Fruit fly (Drosophila melanogaster): ENCODE measurements around the gene Vha26.
A peak's percentile ranks its signal among the peaks of the same experiment; 100 is the strongest.

Vha26 gene

DNA sequence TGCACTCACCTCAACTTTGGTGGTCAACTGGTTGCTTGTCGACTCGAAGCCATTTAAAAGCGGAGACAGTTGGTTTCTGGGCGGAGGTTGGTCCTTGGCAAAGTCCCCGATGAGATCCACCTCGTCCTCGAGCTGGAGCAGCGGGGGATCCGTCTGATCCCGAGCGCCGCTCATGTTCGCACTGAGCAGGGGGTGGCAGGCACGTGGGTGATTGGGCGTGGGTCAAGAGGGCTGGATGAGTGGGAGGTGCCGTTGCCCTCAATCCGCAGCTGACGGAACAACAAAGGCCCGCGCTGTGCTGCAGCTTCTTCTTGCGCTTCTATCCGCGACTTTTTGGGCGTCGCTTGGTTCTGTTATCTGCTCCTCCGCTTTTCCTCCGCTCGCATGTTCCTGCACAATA lies 28.6 kb upstream of the Vha26 start:
- TF ChIP-seq Snoo (tag; optimal IDR thresholded peaks at IDR 0.05) (no peak), rn (GFP tag; IDR thresholded peaks at IDR 0.05) (no peak), EcR (GFP tag; optimal IDR thresholded peaks at IDR 0.05) (no peak), CG15710 (tag; optimal IDR thresholded peaks at IDR 0.05) (no peak), CG10348 (GFP tag; IDR thresholded peaks at IDR 0.05) (no peak), CG8159 (tag; optimal IDR thresholded peaks at IDR 0.05) (no peak), CG8301 (tag; optimal IDR thresholded peaks at IDR 0.05) (no peak), Pif1B (GFP tag; optimal IDR thresholded peaks at IDR 0.05) (no peak), Ets98B (GFP tag; IDR thresholded peaks at IDR 0.05) (no peak), D1 (tag; optimal IDR thresholded peaks at IDR 0.05) (no peak), CG13204 (GFP tag; optimal IDR thresholded peaks at IDR 0.05) (no peak), CG32121 (GFP tag; IDR thresholded peaks at IDR 0.05) (no peak), gl (tag; optimal IDR thresholded peaks at IDR 0.05) (no peak)

DNA sequence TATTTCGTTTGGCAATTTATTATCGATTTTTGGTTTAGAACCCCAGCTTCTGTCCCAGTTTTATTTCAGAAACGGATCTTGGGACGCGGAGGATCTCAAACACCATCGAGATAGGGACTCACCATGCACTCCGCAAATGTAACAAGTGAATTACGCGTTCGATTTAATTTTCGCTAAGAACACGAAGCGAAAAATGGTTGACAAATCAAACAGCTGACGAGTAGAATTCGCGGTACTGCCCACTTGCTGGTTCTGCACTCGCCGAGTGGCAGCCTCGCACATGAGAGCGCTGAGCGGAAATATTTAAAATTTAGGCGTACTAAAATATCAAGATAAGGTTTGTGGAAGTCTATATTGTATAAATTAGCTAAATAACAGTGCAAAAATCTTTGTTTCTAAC lies 28.1 kb upstream of the Vha26 start, which contains the start of gene Pi4KIIalpha:
Gene Pi4KIIalpha (minus strand): TSS at position 233 of the 400 bp plus-strand sequence.
- TF ChIP-seq CG4496 (GFP tag; IDR thresholded peaks at IDR 0.05) = no peak
- TF ChIP-seq CG10348 (GFP tag; IDR thresholded peaks at IDR 0.05) = no peak
- no peak for TF ChIP-seq Ets98B (GFP tag; IDR thresholded peaks at IDR 0.05)
- no peak for TF ChIP-seq Pif1B (GFP tag; optimal IDR thresholded peaks at IDR 0.05)
- TF ChIP-seq D1 (tag; optimal IDR thresholded peaks at IDR 0.05) = no peak

DNA sequence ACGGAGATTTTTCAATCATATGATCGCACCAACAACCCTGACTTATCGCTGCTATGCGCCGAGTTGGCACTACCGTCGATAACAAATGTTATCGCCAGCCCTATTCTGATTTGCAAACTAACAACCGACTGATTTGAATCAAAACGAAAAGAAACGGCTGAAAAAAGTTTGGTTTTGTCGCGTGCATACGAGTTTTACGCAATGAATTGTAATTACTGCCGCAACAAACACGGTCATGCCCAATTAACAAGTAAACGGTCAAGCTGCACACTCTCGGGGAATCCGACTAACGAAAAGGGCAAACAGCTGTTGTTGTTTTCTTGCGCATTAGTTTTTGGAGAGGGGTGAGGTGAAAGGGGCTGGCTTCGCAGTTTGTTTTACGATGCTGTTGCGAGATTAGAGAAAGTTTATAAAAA lies 26.8 kb upstream of the Vha26 start, which contains the start of the genes CG14671 and CG12746:
Gene CG14671 (minus strand): TSS at position 41 of the 416 bp plus-strand sequence.
Gene CG12746 (plus strand): TSS at position 91 of the 416 bp plus-strand sequence.
- TF ChIP-seq CG4496 (GFP tag; IDR thresholded peaks at IDR 0.05) (no peak), EcR (GFP tag; optimal IDR thresholded peaks at IDR 0.05) (no peak), CG17806 (tag; optimal IDR thresholded peaks at IDR 0.05) (no peak), CG32121 (GFP tag; IDR thresholded peaks at IDR 0.05) (no peak), Pif1A (GFP tag; optimal IDR thresholded peaks at IDR 0.05) (no peak), gl (tag; optimal IDR thresholded peaks at IDR 0.05) (no peak), Ets98B (GFP tag; IDR thresholded peaks at IDR 0.05) (no peak), CG9948 (tag; optimal IDR thresholded peaks at IDR 0.05) (no peak), CG15710 (tag; optimal IDR thresholded peaks at IDR 0.05) (no peak), CG12605 (GFP tag; IDR thresholded peaks at IDR 0.05) (no peak), CG8301 (tag; optimal IDR thresholded peaks at IDR 0.05) (no peak), CG14655 (GFP tag; optimal IDR thresholded peaks at IDR 0.05) (no peak), D1 (tag; optimal IDR thresholded peaks at IDR 0.05) (no peak), fd96Ca (GFP tag; IDR thresholded peaks at IDR 0.05) (no peak), CG8159 (tag; optimal IDR thresholded peaks at IDR 0.05) (no peak), Pif1B (GFP tag; optimal IDR thresholded peaks at IDR 0.05) (no peak), CG34367 (tag; optimal IDR thresholded peaks at IDR 0.05) (no peak), CG13204 (GFP tag; optimal IDR thresholded peaks at IDR 0.05) (no peak), rn (GFP tag; IDR thresholded peaks at IDR 0.05) (no peak)

DNA sequence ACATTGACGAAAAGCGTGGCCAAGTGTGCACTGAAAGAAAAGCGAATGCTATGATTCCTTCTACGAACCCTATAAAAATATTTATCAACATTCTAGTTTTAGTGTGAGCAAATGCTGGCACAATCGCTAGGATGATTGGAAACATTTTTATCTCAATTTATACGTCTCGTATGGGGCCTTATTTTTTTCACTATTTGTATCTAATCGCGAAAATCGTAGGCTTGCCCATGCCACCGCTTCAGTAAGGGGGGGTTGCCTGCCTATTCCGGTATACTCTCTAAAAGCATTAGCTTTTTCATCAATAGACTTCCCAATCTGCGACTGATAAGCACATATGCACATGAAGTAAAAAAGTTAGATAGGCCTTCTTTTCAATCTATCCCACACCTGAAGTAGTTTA lies 25.9 kb upstream of the Vha26 start:
- TF ChIP-seq CG15710 (tag; optimal IDR thresholded peaks at IDR 0.05) (no peak), Snoo (tag; optimal IDR thresholded peaks at IDR 0.05) (peak; percentile 5), CG4496 (GFP tag; IDR thresholded peaks at IDR 0.05) (peak; percentile 94), CG13204 (GFP tag; optimal IDR thresholded peaks at IDR 0.05) (no peak), fd96Ca (GFP tag; IDR thresholded peaks at IDR 0.05) (peak; percentile 90), gl (tag; optimal IDR thresholded peaks at IDR 0.05) (no peak), Ets98B (GFP tag; IDR thresholded peaks at IDR 0.05) (peak; percentile 91), rn (GFP tag; IDR thresholded peaks at IDR 0.05) (peak; percentile 73), CG12605 (GFP tag; IDR thresholded peaks at IDR 0.05) (peak; percentile 72), CG32121 (GFP tag; IDR thresholded peaks at IDR 0.05) (peak; percentile 87), CG17806 (tag; optimal IDR thresholded peaks at IDR 0.05) (peak; percentile 45)

DNA sequence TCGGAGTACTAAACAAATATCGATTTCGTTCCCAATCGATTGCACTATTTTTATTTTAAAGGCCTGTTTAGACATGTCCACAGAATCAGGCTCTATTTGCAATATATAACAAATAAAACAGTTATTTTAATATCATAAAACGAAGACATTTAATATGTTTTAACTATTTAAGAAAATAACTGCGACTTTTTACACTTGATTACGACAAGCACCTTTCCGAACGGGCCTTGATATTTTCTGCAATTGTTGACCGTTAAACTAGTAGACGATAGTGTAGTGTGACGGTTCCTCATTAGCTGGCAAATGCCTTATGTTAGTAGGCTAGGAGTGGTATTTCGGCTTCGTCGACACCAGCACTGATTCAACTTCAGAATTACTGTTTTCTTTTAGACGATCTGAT lies 23.0 kb upstream of the Vha26 start, which contains the start of the genes CG2931 and Rheb:
Gene CG2931 (minus strand): TSS at position 26 of the 400 bp plus-strand sequence.
Gene Rheb (plus strand): TSS at position 332 of the 400 bp plus-strand sequence.
- TF ChIP-seq CG32121 (GFP tag; IDR thresholded peaks at IDR 0.05) (peak; percentile 60; the same call in 1 of the 2 replicates), CG4496 (GFP tag; IDR thresholded peaks at IDR 0.05) (peak; percentile 77), CG8301 (tag; optimal IDR thresholded peaks at IDR 0.05) (peak; percentile 32), gl (tag; optimal IDR thresholded peaks at IDR 0.05) (no peak), rn (GFP tag; IDR thresholded peaks at IDR 0.05) (peak; percentile 56), CG15710 (tag; optimal IDR thresholded peaks at IDR 0.05) (peak; percentile 29), Pif1B (GFP tag; optimal IDR thresholded peaks at IDR 0.05) (peak; percentile 25), CG9948 (tag; optimal IDR thresholded peaks at IDR 0.05) (peak; percentile 23), Snoo (tag; optimal IDR thresholded peaks at IDR 0.05) (peak; percentile 36), CG13204 (GFP tag; optimal IDR thresholded peaks at IDR 0.05) (no peak), CG12605 (GFP tag; IDR thresholded peaks at IDR 0.05) (no peak), fd96Ca (GFP tag; IDR thresholded peaks at IDR 0.05) (no peak; the same call in 2 of the 3 replicates), CG17806 (tag; optimal IDR thresholded peaks at IDR 0.05) (peak; percentile 43), D1 (tag; optimal IDR thresholded peaks at IDR 0.05) (no peak), Ets98B (GFP tag; IDR thresholded peaks at IDR 0.05) (peak; percentile 42; the same call in 1 of the 2 replicates), CG34367 (tag; optimal IDR thresholded peaks at IDR 0.05) (peak; percentile 24)

DNA sequence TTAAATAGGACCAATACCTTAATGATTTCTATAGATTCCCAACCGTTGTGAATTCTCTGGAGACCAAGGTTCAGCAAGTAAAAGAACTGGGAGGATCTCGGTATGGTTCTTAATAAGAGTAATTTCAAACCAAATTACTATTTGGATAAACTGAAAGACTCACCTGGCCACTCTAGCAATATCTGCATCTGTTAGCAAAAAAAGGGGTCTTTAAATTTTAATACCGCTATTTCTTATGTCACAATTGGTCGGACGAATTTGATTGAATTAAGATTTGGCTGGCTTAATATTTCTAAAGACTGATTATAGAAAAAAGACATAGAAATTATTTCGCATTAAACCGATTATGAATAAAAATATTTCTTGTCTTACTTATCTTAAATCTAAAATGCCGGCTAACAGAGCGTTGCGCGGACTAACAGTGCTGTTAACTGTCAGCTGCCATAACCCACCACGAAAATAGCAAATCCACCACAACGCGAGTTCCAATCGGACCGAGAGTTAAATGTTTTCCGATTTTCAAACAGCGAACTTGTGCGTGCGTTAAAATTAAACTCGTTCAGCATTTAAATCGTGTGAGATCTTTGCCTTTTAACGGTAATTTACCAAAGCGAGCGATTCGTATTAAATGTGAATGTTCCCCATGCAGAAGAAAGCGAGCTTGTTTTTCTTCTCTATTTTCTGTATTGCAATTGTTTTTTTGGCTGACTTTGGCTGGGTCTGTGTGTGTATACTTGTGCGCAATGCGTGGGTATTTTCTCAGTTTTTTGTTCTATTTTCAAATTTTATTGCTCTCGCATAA lies 20.7 kb upstream of the Vha26 start, which contains the start of gene CRMP:
Gene CRMP (plus strand): TSS at position 474 of the 802 bp plus-strand sequence.
- TF ChIP-seq gl (tag; optimal IDR thresholded peaks at IDR 0.05) = no peak
- TF ChIP-seq fd96Ca (GFP tag; IDR thresholded peaks at IDR 0.05) = no peak
- peak; percentile 29; the same call in 1 of the 2 replicates for TF ChIP-seq CG12605 (GFP tag; IDR thresholded peaks at IDR 0.05)
- no peak for TF ChIP-seq CG17806 (tag; optimal IDR thresholded peaks at IDR 0.05)
- no peak for TF ChIP-seq D1 (tag; optimal IDR thresholded peaks at IDR 0.05)
- TF ChIP-seq Snoo (tag; optimal IDR thresholded peaks at IDR 0.05) = no peak
- no peak for TF ChIP-seq CG15710 (tag; optimal IDR thresholded peaks at IDR 0.05)
- TF ChIP-seq CG13204 (GFP tag; optimal IDR thresholded peaks at IDR 0.05) = no peak
- TF ChIP-seq rn (GFP tag; IDR thresholded peaks at IDR 0.05) = no peak
- no peak for TF ChIP-seq EcR (GFP tag; optimal IDR thresholded peaks at IDR 0.05)
- TF ChIP-seq Pif1A (GFP tag; optimal IDR thresholded peaks at IDR 0.05) = no peak
- TF ChIP-seq CG8301 (tag; optimal IDR thresholded peaks at IDR 0.05) = peak; percentile 32
- TF ChIP-seq Pif1B (GFP tag; optimal IDR thresholded peaks at IDR 0.05) = no peak
- TF ChIP-seq CG32121 (GFP tag; IDR thresholded peaks at IDR 0.05) = 0 out of 2 replicates have a peak, but pooled peaks have one; percentile 21
- no peak for TF ChIP-seq CG14655 (GFP tag; optimal IDR thresholded peaks at IDR 0.05)
- no peak for TF ChIP-seq CG8159 (tag; optimal IDR thresholded peaks at IDR 0.05)

All from whole organism, pupa.